Fruit fly (Drosophila melanogaster) whole organism, prepupa: ENCODE results near the gene y.

Source experiments
- Blimp-1 ChIP-seq: fragments of 200-800 bp; sonication (Bioruptor generic); optimal IDR thresholded peaks from 3 replicates; lab custom pipeline; 2017; ENCODE audit warnings: missing biosample characterization, missing genetic modification characterization, mild to moderate bottlenecking, moderate library complexity, missing genetic modification reagents
- CG11294 ChIP-seq: fragments of 200-800 bp; sonication (Bioruptor generic); IDR thresholded peaks from 2 replicates; pipeline ENCODE4 v1.3.6; 2022; ENCODE audit warnings: missing biosample characterization, missing genetic modification characterization
- CG11762 ChIP-seq: fragments of 200-800 bp; sonication (Bioruptor generic); optimal IDR thresholded peaks from 3 replicates; lab custom pipeline; 2016; ENCODE audit warnings: missing biosample characterization, missing genetic modification characterization; ENCODE audit not compliant: insufficient read depth
- CG11902 ChIP-seq: fragments of 200-800 bp; sonication (Bioruptor generic); optimal IDR thresholded peaks from 3 replicates; lab custom pipeline; 2016; ENCODE audit warnings: missing biosample characterization, missing genetic modification characterization
- CG16779 ChIP-seq: fragments of 200-800 bp; sonication (Bioruptor generic); optimal IDR thresholded peaks from 3 replicates; lab custom pipeline; 2017; ENCODE audit warnings: missing biosample characterization, mild to moderate bottlenecking, missing genetic modification characterization
- CG3919 ChIP-seq: fragments of 200-800 bp; sonication (Bioruptor generic); optimal IDR thresholded peaks from 3 replicates; lab custom pipeline; 2016; ENCODE audit warnings: missing biosample characterization, missing genetic modification characterization
- CG4318 ChIP-seq: fragments of 200-800 bp; sonication (Bioruptor generic); optimal IDR thresholded peaks from 3 replicates; lab custom pipeline; 2017; ENCODE audit warnings: missing biosample characterization, mild to moderate bottlenecking, missing genetic modification characterization
- CG6792 ChIP-seq: fragments of 200-800 bp; sonication (Bioruptor generic); optimal IDR thresholded peaks from 3 replicates; lab custom pipeline; 2016; ENCODE audit warnings: missing biosample characterization, missing genetic modification characterization
- CG6808 ChIP-seq: fragments of 200-800 bp; sonication (Bioruptor generic); optimal IDR thresholded peaks from 3 replicates; lab custom pipeline; 2017; ENCODE audit warnings: missing biosample characterization, missing genetic modification characterization, mild to moderate bottlenecking, moderate library complexity, missing genetic modification reagents
- CG6854 ChIP-seq: fragments of 200-800 bp; sonication (Bioruptor generic); optimal IDR thresholded peaks from 2 replicates; lab custom pipeline; 2017; ENCODE audit warnings: missing biosample characterization, mild to moderate bottlenecking, missing genetic modification characterization
- CG7368 ChIP-seq: fragments of 200-800 bp; sonication (Bioruptor generic); optimal IDR thresholded peaks from 3 replicates; lab custom pipeline; 2016; ENCODE audit warnings: missing biosample characterization, missing genetic modification characterization
- CG9139 ChIP-seq: fragments of 200-800 bp; sonication (Bioruptor generic); optimal IDR thresholded peaks from 3 replicates; lab custom pipeline; 2017; ENCODE audit warnings: missing biosample characterization, mild to moderate bottlenecking, missing genetic modification characterization
- Eip75B ChIP-seq: fragments of 200-800 bp; sonication (Bioruptor generic); optimal IDR thresholded peaks from 3 replicates; lab custom pipeline; 2016; ENCODE audit warnings: missing biosample characterization, missing genetic modification characterization
- Eip78C ChIP-seq: fragments of 200-800 bp; sonication (Bioruptor generic); peaks from one replicate; lab custom pipeline; 2016; ENCODE audit warnings: missing biosample characterization, missing genetic modification characterization
- Eip93F ChIP-seq: fragments of 200-800 bp; sonication (Bioruptor generic); optimal IDR thresholded peaks from 2 replicates; lab custom pipeline; 2016; ENCODE audit warnings: missing biosample characterization, mild to moderate bottlenecking, missing genetic modification characterization
- Ets21C ChIP-seq: fragments of 200-800 bp; sonication (Bioruptor generic); optimal IDR thresholded peaks from 3 replicates; lab custom pipeline; 2016; ENCODE audit warnings: missing biosample characterization, missing genetic modification characterization
- Ets96B ChIP-seq: fragments of 200-800 bp; optimal IDR thresholded peaks from 2 replicates; lab custom pipeline; 2019; ENCODE audit warnings: missing biosample characterization, mild to moderate bottlenecking, missing genetic modification characterization, moderate library complexity
- Hr38 ChIP-seq: sonication (Bioruptor generic); optimal IDR thresholded peaks from 2 replicates; lab custom pipeline; 2016; ENCODE audit warnings: missing biosample characterization, missing genetic modification characterization
- Hr39 ChIP-seq: fragments of 200-800 bp; sonication (Bioruptor generic); optimal IDR thresholded peaks from 2 replicates; lab custom pipeline; 2016; ENCODE audit warnings: missing biosample characterization, missing genetic modification characterization
- Lpt ChIP-seq: fragments of 200-800 bp; sonication (Bioruptor generic); optimal IDR thresholded peaks from 3 replicates; lab custom pipeline; 2016; ENCODE audit warnings: missing biosample characterization, missing genetic modification characterization
- Met ChIP-seq: fragments of 200-800 bp; sonication (Bioruptor generic); optimal IDR thresholded peaks from 3 replicates; lab custom pipeline; 2016; ENCODE audit warnings: missing biosample characterization, missing genetic modification characterization
- Smox ChIP-seq: fragments of 200-800 bp; sonication (Bioruptor generic); optimal IDR thresholded peaks from 3 replicates; lab custom pipeline; 2016; ENCODE audit warnings: missing biosample characterization, missing genetic modification characterization
- Sox102F ChIP-seq: fragments of 200-800 bp; sonication (Bioruptor generic); optimal IDR thresholded peaks from 2 replicates; lab custom pipeline; 2016; ENCODE audit warnings: missing biosample characterization, mild to moderate bottlenecking, missing genetic modification characterization
- Sox14 ChIP-seq: fragments of 200-800 bp; sonication (Bioruptor generic); optimal IDR thresholded peaks from 3 replicates; lab custom pipeline; 2016; ENCODE audit warnings: missing biosample characterization, missing genetic modification characterization
- dac ChIP-seq: fragments of 200-800 bp; sonication (Bioruptor generic); optimal IDR thresholded peaks from 2 replicates; lab custom pipeline; 2017; ENCODE audit warnings: missing biosample characterization, mild to moderate bottlenecking, missing genetic modification characterization
- dsx ChIP-seq: fragments of 200-800 bp; optimal IDR thresholded peaks from 3 replicates; lab custom pipeline; 2019; ENCODE audit warnings: missing biosample characterization, mild to moderate bottlenecking, missing genetic modification characterization, moderate library complexity; ENCODE audit not compliant: poor library complexity, severe bottlenecking
- esn ChIP-seq: fragments of 200-800 bp; sonication (Bioruptor generic); optimal IDR thresholded peaks from 2 replicates; lab custom pipeline; 2016; ENCODE audit warnings: missing biosample characterization, mild to moderate bottlenecking, missing genetic modification characterization, moderate library complexity
- fd59A ChIP-seq: fragments of 200-800 bp; sonication (Bioruptor generic); optimal IDR thresholded peaks from 2 replicates; lab custom pipeline; 2017; ENCODE audit warnings: missing biosample characterization, mild to moderate bottlenecking, missing genetic modification characterization, missing genetic modification reagents
- fd85E ChIP-seq: fragments of 200-800 bp; sonication (Bioruptor generic); optimal IDR thresholded peaks from 3 replicates; lab custom pipeline; 2016; ENCODE audit warnings: missing biosample characterization, missing genetic modification characterization
- lz ChIP-seq: fragments of 200-800 bp; sonication (Bioruptor generic); optimal IDR thresholded peaks from 3 replicates; lab custom pipeline; 2016; ENCODE audit warnings: missing biosample characterization, missing genetic modification characterization
- net ChIP-seq: fragments of 200-800 bp; sonication (Bioruptor generic); optimal IDR thresholded peaks from 3 replicates; lab custom pipeline; 2016; ENCODE audit warnings: missing biosample characterization, missing genetic modification characterization
- pdm3 ChIP-seq: fragments of 200-800 bp; sonication (Bioruptor generic); optimal IDR thresholded peaks from 3 replicates; lab custom pipeline; 2016; ENCODE audit warnings: missing biosample characterization, missing genetic modification characterization
- spab ChIP-seq: fragments of 200-800 bp; sonication (Bioruptor generic); optimal IDR thresholded peaks from 2 replicates; lab custom pipeline; 2017; ENCODE audit warnings: missing biosample characterization, mild to moderate bottlenecking, missing genetic modification characterization, missing genetic modification reagents
- ss ChIP-seq, 2 experiments: fragments of 200-800 bp; sonication (Bioruptor generic); optimal IDR thresholded peaks; 2 replicates in 1 of 2; 3 replicates in 1 of 2; lab custom pipeline; 2017 to 2018; ENCODE audit warnings: mild to moderate bottlenecking in 2 of 2, missing biosample characterization in 2 of 2, missing genetic modification characterization in 2 of 2, moderate library complexity in 1 of 2
- svp ChIP-seq: fragments of 200-800 bp; sonication (Bioruptor generic); peaks from one replicate; lab custom pipeline; 2016; ENCODE audit warnings: missing biosample characterization, missing genetic modification characterization
- topi ChIP-seq: fragments of 200-800 bp; sonication (Bioruptor generic); optimal IDR thresholded peaks from 3 replicates; lab custom pipeline; 2016; ENCODE audit warnings: missing biosample characterization, missing genetic modification characterization
- vri ChIP-seq: fragments of 200-800 bp; sonication (Bioruptor generic); optimal IDR thresholded peaks from 3 replicates; lab custom pipeline; 2016; ENCODE audit warnings: missing biosample characterization, mild to moderate bottlenecking, missing genetic modification characterization

The y gene

dm6 chrX:385751-386492 lies 29.6 kb downstream of the y start (continued):
- peak; percentile 29 for TF ChIP-seq Sox102F (GFP tag; lab: Kevin White, UChicago)
- TF ChIP-seq dac (GFP tag; lab: Kevin White, UChicago): no peak
- peak; percentile 84 for TF ChIP-seq Eip78C (GFP tag; lab: Kevin White, UChicago)
- TF ChIP-seq Hr39 (GFP tag; lab: Kevin White, UChicago): peak; percentile 38
- no peak for TF ChIP-seq dsx
- peak; percentile 9 for TF ChIP-seq Eip75B (GFP tag; lab: Kevin White, UChicago)
- TF ChIP-seq CG4318: no peak
- peak; percentile 14 for TF ChIP-seq CG11902
- peak; percentile 17 for TF ChIP-seq CG3919 (GFP tag; lab: Kevin White, UChicago)
- TF ChIP-seq Eip93F (GFP tag; lab: Kevin White, UChicago): no peak
- TF ChIP-seq CG6854 (GFP tag; lab: Kevin White, UChicago): no peak
- TF ChIP-seq CG11762 (GFP tag; lab: Kevin White, UChicago): no peak
- peak; percentile 2 for TF ChIP-seq Sox14 (GFP tag; lab: Kevin White, UChicago)
- TF ChIP-seq topi: peak; percentile 51
- TF ChIP-seq Met (GFP tag; lab: Kevin White, UChicago): peak; percentile 43
- no peak for TF ChIP-seq Hr38 (GFP tag; lab: Kevin White, UChicago)
- TF ChIP-seq CG6792 (GFP tag; lab: Kevin White, UChicago): peak; percentile 28
- peak; percentile 32 for TF ChIP-seq lz (GFP tag; lab: Kevin White, UChicago)

dm6 chrX:390457-390856 lies 34.1 kb downstream of the y start:
- peak; percentile 8 for TF ChIP-seq Smox (GFP tag; lab: Kevin White, UChicago)
- TF ChIP-seq svp (GFP tag; lab: Kevin White, UChicago): peak; percentile 53
- peak; percentile 12 for TF ChIP-seq esn
- TF ChIP-seq topi: peak; percentile 22
- peak; percentile 21 for TF ChIP-seq Eip78C (GFP tag; lab: Kevin White, UChicago)
- TF ChIP-seq Ets96B (tag; lab: Kevin White, UChicago): no peak
- peak; percentile 22 for TF ChIP-seq Met (GFP tag; lab: Kevin White, UChicago)
- TF ChIP-seq Blimp-1: no peak

dm6 chrX:392242-392641 lies 35.9 kb downstream of the y start:
- no peak for TF ChIP-seq vri (GFP tag; lab: Kevin White, UChicago)
- no peak for TF ChIP-seq ss (GFP tag; optimal IDR thresholded peaks at IDR 0.05; lab: Kevin White, UChicago)
- TF ChIP-seq fd85E (GFP tag; lab: Kevin White, UChicago): no peak
- no peak for TF ChIP-seq Ets21C (GFP tag; lab: Kevin White, UChicago)
- no peak for TF ChIP-seq pdm3
- no peak for TF ChIP-seq CG6808 (GFP tag; lab: Kevin White, UChicago)
- TF ChIP-seq Lpt (GFP tag; lab: Kevin White, UChicago): no peak
- TF ChIP-seq Eip78C (GFP tag; lab: Kevin White, UChicago): no peak
- TF ChIP-seq Eip75B (GFP tag; lab: Kevin White, UChicago): no peak
- TF ChIP-seq fd59A (GFP tag; lab: Kevin White, UChicago): no peak
- TF ChIP-seq CG11294: no peak
- no peak for TF ChIP-seq CG9139
- TF ChIP-seq CG16779: no peak
- no peak for TF ChIP-seq spab (GFP tag; lab: Kevin White, UChicago)
- TF ChIP-seq net (GFP tag; lab: Kevin White, UChicago): no peak
- TF ChIP-seq Hr39 (GFP tag; lab: Kevin White, UChicago): no peak
- no peak for TF ChIP-seq CG6854 (GFP tag; lab: Kevin White, UChicago)
- TF ChIP-seq CG7368 (GFP tag; lab: Kevin White, UChicago): no peak
- TF ChIP-seq, all 60 proteins: peak for 0
